Worm (Caenorhabditis elegans) whole organism, L2 larva: ENCODE measurements around the gene T21D12.11.
A peak's percentile ranks its signal among the peaks of the same experiment; 100 is the strongest.

ENCODE experiments used
- C34F6.9 ChIP-seq: fragments of 150-350 bp; optimal IDR thresholded peaks from 2 replicates; lab custom pipeline; 2014; ENCODE audit warnings: missing biosample characterization, missing genetic modification characterization
- F13H6.1 ChIP-seq: sonication (generic microtip); optimal IDR thresholded peaks from 2 replicates; lab custom pipeline; 2016; ENCODE audit warnings: missing genetic modification characterization, missing compliant biosample characterization
- R02D3.7 ChIP-seq: fragments of 150-350 bp; optimal IDR thresholded peaks from 2 replicates; lab custom pipeline; 2014; ENCODE audit warnings: missing biosample characterization, missing genetic modification characterization
- Y55F3AM.14 ChIP-seq: fragments of 200-800 bp; sonication (Bioruptor generic); optimal IDR thresholded peaks from 2 replicates; lab custom pipeline; 2018; ENCODE audit warnings: mild to moderate bottlenecking, missing genetic modification characterization, missing compliant biosample characterization
- blmp-1 ChIP-seq: sonication (generic microtip); optimal IDR thresholded peaks from 2 replicates; lab custom pipeline; 2017; ENCODE audit warnings: missing genetic modification characterization, mild to moderate bottlenecking, missing compliant biosample characterization, antibody characterized with exemption, moderate library complexity; ENCODE audit not compliant: insufficient read depth
- ceh-82 ChIP-seq: fragments of 150-350 bp; optimal IDR thresholded peaks from 2 replicates; lab custom pipeline; 2014; ENCODE audit warnings: missing biosample characterization, missing genetic modification characterization
- crh-2 ChIP-seq: sonication (generic microtip); optimal IDR thresholded peaks from 2 replicates; lab custom pipeline; 2017; ENCODE audit warnings: missing biosample characterization, missing genetic modification characterization
- dmd-4 ChIP-seq: sonication (generic microtip); optimal IDR thresholded peaks from 2 replicates; lab custom pipeline; 2017; ENCODE audit warnings: missing biosample characterization, missing genetic modification characterization
- egl-27 ChIP-seq: sonication (generic microtip); optimal IDR thresholded peaks from 3 replicates; lab custom pipeline; 2017; ENCODE audit warnings: missing biosample characterization, missing genetic modification reagents, missing genetic modification characterization
- elt-1 ChIP-seq: fragments of 150-350 bp; optimal IDR thresholded peaks from 2 replicates; lab custom pipeline; 2014; ENCODE audit warnings: missing biosample characterization, missing genetic modification characterization
- fos-1 ChIP-seq: fragments of 150-350 bp; optimal IDR thresholded peaks from 2 replicates; lab custom pipeline; 2014; ENCODE audit warnings: missing biosample characterization, missing genetic modification characterization
- gmeb-1 ChIP-seq: fragments of 150-350 bp; optimal IDR thresholded peaks from 2 replicates; lab custom pipeline; 2014; ENCODE audit warnings: missing biosample characterization, missing genetic modification characterization
- lin-11 ChIP-seq: fragments of 150-350 bp; sonication (generic microtip); optimal IDR thresholded peaks from 2 replicates; lab custom pipeline; 2014; ENCODE audit warnings: missing biosample characterization, missing genetic modification characterization, inconsistent platforms, mixed read lengths
- lin-13 ChIP-seq: fragments of 150-350 bp; optimal IDR thresholded peaks from 2 replicates; lab custom pipeline; 2014; ENCODE audit warnings: missing biosample characterization, missing genetic modification reagents, missing genetic modification characterization
- lsy-2 ChIP-seq, 2 experiments: fragments of 150-350 bp in 1 of 2; sonication (generic microtip) in 1 of 2; optimal IDR thresholded peaks; 2 replicates each; lab custom pipeline; 2014 to 2017; ENCODE audit warnings: missing biosample characterization in 2 of 2, missing genetic modification characterization in 2 of 2
- mbf-1 ChIP-seq: sonication (generic microtip); optimal IDR thresholded peaks from 2 replicates; lab custom pipeline; 2017; ENCODE audit warnings: missing biosample characterization, missing genetic modification characterization
- mdl-1 ChIP-seq, 2 experiments: fragments of 150-350 bp in 1 of 2; sonication (generic microtip) in 1 of 2; optimal IDR thresholded peaks; 2 replicates each; lab custom pipeline; 2017; ENCODE audit warnings: missing biosample characterization in 2 of 2, missing genetic modification characterization in 2 of 2
- nhr-11 ChIP-seq: fragments of 150-350 bp; optimal IDR thresholded peaks from 2 replicates; lab custom pipeline; 2014; ENCODE audit warnings: missing biosample characterization, missing genetic modification characterization
- nhr-12 ChIP-seq: fragments of 150-350 bp; optimal IDR thresholded peaks from 2 replicates; lab custom pipeline; 2014; ENCODE audit warnings: missing biosample characterization, missing genetic modification characterization
- nhr-129 ChIP-seq: fragments of 150-350 bp; optimal IDR thresholded peaks from 2 replicates; lab custom pipeline; 2014; ENCODE audit warnings: missing biosample characterization, missing genetic modification characterization
- nhr-23 ChIP-seq: fragments of 150-350 bp; optimal IDR thresholded peaks from 2 replicates; lab custom pipeline; 2014; ENCODE audit warnings: missing biosample characterization, missing genetic modification reagents, missing genetic modification characterization
- peb-1 ChIP-seq: fragments of 150-350 bp; optimal IDR thresholded peaks from 2 replicates; lab custom pipeline; 2014; ENCODE audit warnings: missing biosample characterization, missing genetic modification characterization
- skn-1 ChIP-seq: sonication (generic microtip); optimal IDR thresholded peaks from 2 replicates; lab custom pipeline; 2017; ENCODE audit warnings: missing biosample characterization, missing genetic modification characterization
- sma-3 ChIP-seq: sonication (generic microtip); optimal IDR thresholded peaks from 2 replicates; lab custom pipeline; 2016; ENCODE audit warnings: missing genetic modification reagents, missing genetic modification characterization, missing compliant biosample characterization
- sma-9 ChIP-seq, 2 experiments: fragments of 150-350 bp in 1 of 2; sonication (generic microtip) in 1 of 2; optimal IDR thresholded peaks; 2 replicates each; lab custom pipeline; 2014 to 2016; ENCODE audit warnings: missing genetic modification characterization in 2 of 2, mild to moderate bottlenecking in 1 of 2, missing biosample characterization in 1 of 2, missing compliant biosample characterization in 1 of 2, missing genetic modification reagents in 1 of 2, moderate library complexity in 1 of 2
- snpc-4 ChIP-seq: fragments of 150-350 bp; optimal IDR thresholded peaks from 2 replicates; lab custom pipeline; 2014; ENCODE audit warnings: missing biosample characterization, missing genetic modification characterization
- unc-39 ChIP-seq: fragments of 150-350 bp; optimal IDR thresholded peaks from 2 replicates; lab custom pipeline; 2014; ENCODE audit warnings: missing biosample characterization, missing genetic modification characterization
- unc-55 ChIP-seq: fragments of 150-350 bp; sonication (generic microtip); optimal IDR thresholded peaks from 3 replicates; lab custom pipeline; 2014; ENCODE audit warnings: missing biosample characterization, missing genetic modification reagents, missing genetic modification characterization
- unc-62 ChIP-seq: fragments of 150-350 bp; optimal IDR thresholded peaks from 2 replicates; lab custom pipeline; 2014; ENCODE audit warnings: missing biosample characterization, missing genetic modification reagents, missing genetic modification characterization
- ztf-1 ChIP-seq: fragments of 200-800 bp; sonication (Bioruptor generic); conservative IDR thresholded peaks from 2 replicates; pipeline ENCODE4 v1.3.6; 2022; ENCODE audit warnings: missing genetic modification characterization, missing compliant biosample characterization
- ztf-4 ChIP-seq: fragments of 150-350 bp; optimal IDR thresholded peaks from 2 replicates; lab custom pipeline; 2014; ENCODE audit warnings: missing biosample characterization, missing genetic modification characterization

The T21D12.11 gene

DNA sequence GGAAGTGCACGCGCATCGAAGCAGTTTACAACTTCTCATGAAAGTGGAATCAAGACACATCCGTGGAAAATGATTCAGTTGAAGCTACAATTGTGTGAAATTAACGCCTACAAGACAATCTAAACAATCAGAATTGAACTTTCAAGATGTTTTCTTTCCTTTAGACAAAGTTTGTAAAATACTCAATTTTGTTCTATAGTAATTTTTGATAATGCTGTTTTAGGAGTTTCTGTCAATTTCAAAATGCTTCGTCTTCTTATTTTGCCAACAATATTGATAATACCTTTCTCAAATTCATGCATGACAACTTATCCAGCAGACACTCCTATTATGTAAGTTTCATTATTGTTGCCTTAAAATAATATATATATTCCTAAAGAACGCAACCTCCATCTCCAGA is at the start of gene T21D12.11:
T21D12.11 (plus strand) TSS at position 301 of the 400 bp plus-strand sequence.
- TF ChIP-seq F13H6.1 = no peak
- no peak for TF ChIP-seq snpc-4
- TF ChIP-seq lin-13 = no peak
- TF ChIP-seq ztf-4 = no peak
- TF ChIP-seq egl-27 (tag; lab: Kevin White, UChicago) = no peak
- no peak for TF ChIP-seq unc-62 (GFP tag; lab: Kevin White, UChicago)
- no peak for TF ChIP-seq dmd-4 (tag; lab: Kevin White, UChicago)
- no peak for TF ChIP-seq nhr-11 (tag; lab: Kevin White, UChicago)
- TF ChIP-seq peb-1 (tag; lab: Kevin White, UChicago) = no peak
- no peak for TF ChIP-seq lsy-2 (tag; optimal IDR thresholded peaks at IDR 0.05; lab: Kevin White, UChicago)
- no peak for TF ChIP-seq skn-1 (tag; lab: Kevin White, UChicago)

DNA sequence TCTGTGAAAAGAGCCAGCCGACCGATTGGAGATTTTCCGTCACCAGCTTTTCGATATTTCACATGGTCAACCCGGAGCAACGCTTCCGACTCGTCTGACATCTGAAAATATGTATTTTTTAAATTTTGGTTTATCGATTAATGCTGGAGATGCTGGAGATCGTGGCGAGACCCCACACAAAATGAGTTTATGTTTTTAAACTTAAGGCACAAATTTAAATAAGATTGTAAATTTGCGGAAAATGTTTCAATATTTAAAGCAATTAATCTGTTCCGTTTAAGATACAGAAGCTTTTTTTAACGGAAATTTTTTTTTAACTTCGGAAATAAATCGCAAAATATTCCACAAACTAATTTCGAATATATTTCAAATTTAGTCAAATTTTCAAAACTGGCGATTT is 37.5 kb upstream of the T21D12.11 start, which contains the start of gene gtf-2H1:
gtf-2H1 (minus strand) TSS at position 101 of the 400 bp plus-strand sequence.
- TF ChIP-seq sma-9 (GFP tag; optimal IDR thresholded peaks at IDR 0.05; lab: Kevin White, UChicago) = no peak
- no peak for TF ChIP-seq sma-9 (tag; optimal IDR thresholded peaks at IDR 0.05; lab: Kevin White, UChicago)
- no peak for TF ChIP-seq unc-62 (GFP tag; lab: Kevin White, UChicago)
- no peak for TF ChIP-seq R02D3.7 (tag; lab: Kevin White, UChicago)
- no peak for TF ChIP-seq elt-1
- TF ChIP-seq ztf-1 = no peak
- TF ChIP-seq mbf-1 (tag; lab: Kevin White, UChicago) = no peak
- no peak for TF ChIP-seq ceh-82

DNA sequence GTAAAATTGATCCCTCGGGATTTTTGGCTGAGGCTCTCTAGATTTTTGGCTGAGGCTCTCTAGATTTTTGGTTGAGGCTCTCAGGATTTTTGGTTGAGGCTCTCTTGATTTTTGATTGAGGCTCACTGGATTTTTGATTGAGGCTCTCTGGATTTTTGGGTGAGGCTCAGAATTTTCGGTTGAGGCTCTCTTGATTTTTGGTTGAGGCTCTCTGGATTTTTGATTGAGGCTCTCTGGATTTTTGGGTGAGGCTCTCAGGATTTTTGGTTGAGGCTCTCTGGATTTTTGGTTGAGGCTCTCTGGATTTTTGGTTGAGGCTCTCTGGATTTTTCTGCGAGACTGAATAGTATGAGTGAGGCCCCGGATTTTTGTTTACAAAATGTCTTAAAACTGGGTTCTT is 33.1 kb upstream of the T21D12.11 start:
- TF ChIP-seq R02D3.7 (tag; lab: Kevin White, UChicago) = no peak
- TF ChIP-seq fos-1 (tag; lab: Kevin White, UChicago) = no peak
- no peak for TF ChIP-seq ztf-1
- TF ChIP-seq peb-1 (tag; lab: Kevin White, UChicago) = no peak
- TF ChIP-seq nhr-12 (tag; lab: Kevin White, UChicago) = no peak

DNA sequence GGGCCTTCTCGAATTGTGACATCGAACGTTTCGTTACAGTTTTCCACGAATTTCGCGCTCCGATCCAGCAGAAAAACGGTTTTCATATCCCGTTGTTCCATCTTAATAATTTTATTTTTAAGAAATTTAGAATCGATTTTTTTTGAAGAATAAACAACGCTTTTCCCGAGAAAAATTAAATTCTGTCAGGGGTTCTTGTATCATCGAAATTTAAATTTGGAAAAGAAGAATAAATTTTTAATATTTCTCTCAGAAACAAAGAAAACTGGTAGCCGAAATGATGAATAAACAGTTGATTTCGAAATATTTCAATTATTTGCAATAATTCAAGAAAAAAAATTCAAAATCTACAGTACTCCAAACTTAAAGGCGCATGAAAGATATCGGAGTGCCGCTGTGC is 31.9 kb upstream of the T21D12.11 start, which contains the start of gene ints-13:
ints-13 (minus strand) TSS at position 101 of the 400 bp plus-strand sequence.
- TF ChIP-seq unc-39 (tag; lab: Kevin White, UChicago) (no peak), crh-2 (tag; lab: Kevin White, UChicago) (no peak), nhr-23 (tag; lab: Kevin White, UChicago) (no peak), lin-13 (no peak)

DNA sequence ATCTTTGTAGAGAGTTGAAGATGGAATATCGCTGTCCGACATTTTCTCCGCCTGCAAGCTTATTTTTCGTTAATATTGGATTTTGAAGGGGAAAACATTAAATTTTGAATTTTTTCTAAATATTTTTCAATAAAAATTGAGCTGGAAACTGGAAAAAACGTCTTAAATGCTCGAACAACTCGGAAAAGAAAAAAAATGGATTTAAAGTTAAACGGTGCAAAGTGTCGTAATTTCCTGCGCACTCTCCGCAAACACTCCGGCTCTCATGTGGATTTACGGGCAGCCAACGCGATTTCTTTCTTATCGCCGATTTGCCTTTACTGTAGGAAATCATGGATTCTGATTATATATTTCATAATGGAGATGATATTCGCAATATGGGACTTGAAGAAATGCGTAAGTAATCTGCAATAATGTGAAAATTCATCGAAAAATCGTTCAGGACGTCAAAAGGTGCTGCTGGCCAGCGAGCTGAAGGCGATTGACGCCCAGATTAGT is 28.9 kb upstream of the T21D12.11 start, which contains the start of the genes fnta-1 and cogc-8:
fnta-1 (minus strand) TSS at position 51 of the 498 bp plus-strand sequence.
cogc-8 (plus strand) TSS at position 195 of the 498 bp plus-strand sequence.
- no peak for TF ChIP-seq mdl-1 (tag; optimal IDR thresholded peaks at IDR 0.05; lab: Kevin White, UChicago)
- TF ChIP-seq gmeb-1 (tag; lab: Kevin White, UChicago) = peak; percentile 61
- peak; percentile 81 for TF ChIP-seq R02D3.7 (tag; lab: Kevin White, UChicago)
- TF ChIP-seq unc-55 (GFP tag; lab: Kevin White, UChicago) = peak; percentile 76
- peak; percentile 21 for TF ChIP-seq lin-13
- peak; percentile 11 for TF ChIP-seq crh-2 (tag; lab: Kevin White, UChicago)
- peak; percentile 51 for TF ChIP-seq nhr-129 (tag; lab: Kevin White, UChicago)
- TF ChIP-seq blmp-1 (tag; lab: Kevin White, UChicago) = no peak
- peak in 1 of 2 experiments; percentile 68 for TF ChIP-seq lsy-2 (tag; optimal IDR thresholded peaks at IDR 0.05; lab: Kevin White, UChicago)
- TF ChIP-seq lin-11 (tag; lab: Kevin White, UChicago) = no peak
- TF ChIP-seq sma-3 (GFP tag; lab: Kevin White, UChicago) = peak; percentile 24
- TF ChIP-seq C34F6.9 = peak; percentile 58

DNA sequence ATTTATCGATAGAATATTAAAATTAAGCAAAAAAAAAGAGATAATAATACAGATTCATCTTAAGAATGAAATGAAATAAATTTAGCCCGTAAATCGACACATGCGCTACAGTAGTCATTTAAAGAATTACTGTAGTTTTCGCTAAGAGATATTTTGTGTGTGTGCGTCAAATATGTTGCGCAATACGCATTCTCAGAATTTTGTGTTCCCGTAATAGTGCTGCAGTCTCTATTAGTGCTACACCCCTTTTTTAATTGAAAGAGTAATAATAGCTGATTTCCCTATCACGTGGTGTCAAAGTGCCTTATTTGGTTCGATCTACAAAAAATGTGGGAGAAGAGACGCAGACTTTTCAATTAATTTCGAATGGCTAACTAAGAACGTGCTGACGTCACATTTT is 24.9 kb upstream of the T21D12.11 start:
- no peak for TF ChIP-seq Y55F3AM.14 (GFP tag; lab: Kevin White, UChicago)
